Fruit fly (Drosophila melanogaster) whole organism, wandering third instar larva: ENCODE measurements around the gene Klp31E.

ENCODE experiments used
- CrebA ChIP-seq: fragments of 200-800 bp; sonication (Bioruptor generic); optimal IDR thresholded peaks from 2 replicates; lab custom pipeline; 2016; ENCODE audit warnings: missing biosample characterization, mild to moderate bottlenecking, missing genetic modification characterization, borderline replicate concordance
- Dfd ChIP-seq: fragments of >200 bp; optimal IDR thresholded peaks from 2 replicates; lab custom pipeline; 2017; ENCODE audit warnings: missing biosample characterization, missing genetic modification characterization
- Dif ChIP-seq: fragments of 200-275, 200-300 bp; sonication (Bioruptor generic); optimal IDR thresholded peaks from 2 replicates; lab custom pipeline; 2018; ENCODE audit warnings: missing biosample characterization, missing genetic modification characterization; ENCODE audit not compliant: partially characterized antibody
- HLH106 ChIP-seq: fragments of 200-800 bp; optimal IDR thresholded peaks from 3 replicates; lab custom pipeline; 2019; ENCODE audit warnings: missing biosample characterization, mild to moderate bottlenecking, missing genetic modification characterization, moderate library complexity
- Hr83 ChIP-seq: fragments of 200-300 bp; sonication (Bioruptor generic); optimal IDR thresholded peaks from 2 replicates; lab custom pipeline; 2016; ENCODE audit warnings: missing biosample characterization, mild to moderate bottlenecking, missing genetic modification characterization, moderate library complexity; ENCODE audit not compliant: poor library complexity, severe bottlenecking
- Jra ChIP-seq: sonication (Bioruptor generic); optimal IDR thresholded peaks from 2 replicates; lab custom pipeline; 2016; ENCODE audit warnings: missing biosample characterization, missing genetic modification characterization
- Mio ChIP-seq: sonication (Bioruptor generic); optimal IDR thresholded peaks from 2 replicates; lab custom pipeline; 2016; ENCODE audit warnings: missing biosample characterization, missing genetic modification characterization
- N ChIP-seq: fragments of >200 bp; optimal IDR thresholded peaks from 2 replicates; lab custom pipeline; 2018; ENCODE audit warnings: missing biosample characterization, missing external identifiers, missing genetic modification characterization
- Rel ChIP-seq, 2 experiments: fragments of 200-800 bp; sonication (Bioruptor generic) in 1 of 2; optimal IDR thresholded peaks; 2 replicates in 1 of 2; 3 replicates in 1 of 2; lab custom pipeline; 2016 to 2019; ENCODE audit warnings: mild to moderate bottlenecking in 2 of 2, missing biosample characterization in 2 of 2, missing genetic modification characterization in 2 of 2, moderate library complexity in 1 of 2
- Sp1 ChIP-seq: fragments of 200-800 bp; sonication (Bioruptor generic); optimal IDR thresholded peaks from 3 replicates; lab custom pipeline; 2019; ENCODE audit warnings: missing biosample characterization, mild to moderate bottlenecking, missing genetic modification characterization, moderate library complexity
- Vsx2 ChIP-seq: fragments of 200-300, 225-300 bp; sonication (Bioruptor generic); optimal IDR thresholded peaks from 2 replicates; lab custom pipeline; 2018; ENCODE audit warnings: missing biosample characterization, missing genetic modification characterization; ENCODE audit not compliant: partially characterized antibody
- br ChIP-seq: fragments of 200-800 bp; sonication (Bioruptor generic); optimal IDR thresholded peaks from 2 replicates; lab custom pipeline; 2016; ENCODE audit warnings: missing biosample characterization, missing genetic modification characterization
- brk ChIP-seq: fragments of 200-800 bp; sonication (Bioruptor generic); optimal IDR thresholded peaks from 2 replicates; lab custom pipeline; 2016; ENCODE audit warnings: missing biosample characterization, mild to moderate bottlenecking, missing genetic modification characterization
- dmrt93B ChIP-seq: fragments of 200-800 bp; sonication (Bioruptor generic); optimal IDR thresholded peaks from 2 replicates; lab custom pipeline; 2018; ENCODE audit warnings: missing biosample characterization, mild to moderate bottlenecking, missing genetic modification characterization
- foxo ChIP-seq, 2 experiments: fragments of 200-800 bp; sonication (Bioruptor generic); optimal IDR thresholded peaks; 2 replicates in 1 of 2; 3 replicates in 1 of 2; lab custom pipeline; 2016 to 2017; ENCODE audit warnings: missing biosample characterization in 2 of 2, missing genetic modification characterization in 2 of 2
- fru ChIP-seq: fragments of 200-800 bp; sonication (Bioruptor generic); optimal IDR thresholded peaks from 3 replicates; lab custom pipeline; 2016; ENCODE audit warnings: missing biosample characterization, mild to moderate bottlenecking, missing genetic modification characterization
- h ChIP-seq: fragments of 200-800 bp; sonication (Bioruptor generic); optimal IDR thresholded peaks from 3 replicates; lab custom pipeline; 2016; ENCODE audit warnings: missing biosample characterization, mild to moderate bottlenecking, missing genetic modification characterization
- psq ChIP-seq: fragments of 200-800 bp; sonication (Bioruptor generic); optimal IDR thresholded peaks from 3 replicates; lab custom pipeline; 2017; ENCODE audit warnings: missing biosample characterization, mild to moderate bottlenecking, missing genetic modification characterization, moderate library complexity
- rgr ChIP-seq: fragments of 200-800 bp; sonication (Bioruptor generic); optimal IDR thresholded peaks from 3 replicates; lab custom pipeline; 2016; ENCODE audit warnings: missing biosample characterization, mild to moderate bottlenecking, missing genetic modification characterization
- sv ChIP-seq: fragments of 200-800 bp; sonication (Bioruptor generic); optimal IDR thresholded peaks from 3 replicates; lab custom pipeline; 2016; ENCODE audit warnings: missing biosample characterization, missing genetic modification characterization
- woc ChIP-seq: sonication (Bioruptor generic); optimal IDR thresholded peaks from 2 replicates; lab custom pipeline; 2016; ENCODE audit warnings: missing biosample characterization, mild to moderate bottlenecking, missing genetic modification characterization

The Klp31E gene

dm6 chr2L:10466865-10467270 lies 53.1 kb downstream of the Klp31E start:
- no peak for TF ChIP-seq h (GFP tag; lab: Kevin White, UChicago)
- no peak for TF ChIP-seq N (GFP tag; lab: Kevin White, UChicago)
- peak; percentile 2 for TF ChIP-seq sv (GFP tag; lab: Kevin White, UChicago)

dm6 chr2L:10468388-10468787 lies 54.6 kb downstream of the Klp31E start:
- TF ChIP-seq h (GFP tag; lab: Kevin White, UChicago) (peak; percentile 55), fru (GFP tag; lab: Kevin White, UChicago) (peak; percentile 2), br (GFP tag; lab: Kevin White, UChicago) (no peak), Dfd (GFP tag; lab: Kevin White, UChicago) (no peak), dmrt93B (peak; percentile 24), woc (GFP tag; lab: Kevin White, UChicago) (no peak), Rel (GFP tag; optimal IDR thresholded peaks at IDR 0.05; lab: Kevin White, UChicago) (no peak), Rel (tag; optimal IDR thresholded peaks at IDR 0.05; lab: Kevin White, UChicago) (no peak), Sp1 (GFP tag; lab: Kevin White, UChicago) (no peak), Dif (GFP tag; lab: Kevin White, UChicago) (no peak), rgr (peak; percentile 36), Vsx2 (no peak), sv (GFP tag; lab: Kevin White, UChicago) (peak; percentile 22), brk (GFP tag; lab: Kevin White, UChicago) (no peak), psq (GFP tag; lab: Kevin White, UChicago) (no peak), Jra (GFP tag; lab: Kevin White, UChicago) (no peak), Hr83 (no peak), Mio (GFP tag; lab: Kevin White, UChicago) (no peak), foxo (GFP tag; optimal IDR thresholded peaks at IDR 0.05; lab: Kevin White, UChicago) (peak in 1 of 2 experiments; percentile 45), HLH106 (tag; lab: Kevin White, UChicago) (peak; percentile 54), CrebA (GFP tag; lab: Kevin White, UChicago) (no peak)
